Worm (Caenorhabditis elegans): ENCODE measurements around the gene Y62H9A.11.

DNA sequence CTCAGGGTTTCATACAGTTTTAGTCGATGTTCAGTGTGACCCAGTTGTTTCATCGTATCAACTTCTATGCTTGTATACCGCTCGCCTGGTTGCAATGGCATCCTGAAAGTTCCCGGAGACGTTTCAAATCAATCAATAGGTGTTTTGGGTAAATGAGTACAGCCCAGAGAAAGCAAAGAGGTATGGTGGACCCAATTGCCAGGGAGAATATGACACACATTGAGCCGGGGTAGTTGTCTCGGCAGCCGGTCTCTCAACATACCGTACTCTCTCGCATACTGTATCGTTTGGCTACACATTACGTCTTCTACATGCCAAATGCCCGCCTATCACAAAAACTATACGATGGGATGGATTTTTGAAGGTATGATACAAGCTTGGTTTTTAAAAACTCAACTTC lies 9.1 kb downstream of the Y62H9A.11 start, which contains the start of gene Y62H9A.9:
- TF ChIP-seq unc-39 (tag; optimal IDR thresholded peaks at IDR 0.05) (no peak), unc-62 (GFP tag; optimal IDR thresholded peaks at IDR 0.05) (no peak), alr-1 (tag; optimal IDR thresholded peaks at IDR 0.05) (no peak), ztf-11 (tag; optimal IDR thresholded peaks at IDR 0.05) (no peak)

Data from whole organism, L2 larva.